Fruit fly (Drosophila melanogaster) S2 (cell line): ENCODE measurements around the gene Ppm1.

Source experiments
- CG8478 ChIP-seq: fragments of >200 bp; optimal IDR thresholded peaks from 2 replicates; lab custom pipeline; 2018
- CTCF ChIP-seq, 2 experiments: fragments of >200 bp; optimal IDR thresholded peaks; 2 replicates each; lab custom pipeline; 2018

dm6 chr3L:554577-554976, 26.6 kb upstream of the Ppm1 start:
- no peak for TF ChIP-seq CTCF (optimal IDR thresholded peaks at IDR 0.05; lab: Kevin White, UChicago)
- no peak for TF ChIP-seq CG8478 (lab: Kevin White, UChicago)
